Fruit fly (Drosophila melanogaster) whole organism, larva: ENCODE results near the gene Tl.
A peak's percentile ranks its signal among the peaks of the same experiment; 100 is the strongest.

Source experiments
- noc ChIP-seq: fragments of 200-800 bp; sonication (Bioruptor generic); optimal IDR thresholded peaks from 3 replicates; lab custom pipeline; 2019; ENCODE audit warnings: missing biosample characterization, mild to moderate bottlenecking, missing genetic modification characterization, moderate library complexity

Gene Tl

DNA sequence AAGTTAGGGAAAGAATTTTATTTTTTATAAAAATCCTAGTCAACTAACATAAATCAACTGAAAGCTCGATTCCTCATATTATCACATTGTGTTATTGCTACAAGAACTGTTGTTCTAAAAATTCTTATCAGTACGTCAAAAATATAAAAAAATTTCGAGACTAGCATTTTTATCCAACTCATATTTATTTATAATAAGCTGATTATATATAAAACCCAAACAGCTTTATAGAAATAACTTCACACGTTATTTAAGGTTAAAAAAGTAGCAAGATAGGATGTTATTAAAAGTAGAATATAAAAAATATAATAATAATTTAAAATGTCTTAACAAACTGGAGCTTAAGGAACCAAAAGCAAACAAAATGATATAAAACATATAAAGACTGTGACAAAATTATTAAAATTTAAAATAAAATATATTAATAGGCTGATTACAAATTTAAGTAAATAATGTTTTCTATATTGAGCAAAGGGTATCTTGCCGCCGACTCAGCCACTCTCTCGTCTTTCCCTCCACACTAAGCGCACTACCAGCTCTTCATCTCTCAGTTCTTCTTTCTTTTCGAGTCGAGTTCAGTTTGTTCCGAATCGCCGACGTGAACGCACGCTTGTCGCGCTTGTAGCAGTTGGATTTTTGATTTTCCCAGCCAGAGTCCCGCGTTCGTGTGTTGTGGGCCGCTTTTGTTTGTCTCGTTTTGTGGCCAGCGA is at the start of gene Tl:
Gene Tl (plus strand): TSS at position 573 of the 710 bp plus-strand sequence.
- no peak for TF ChIP-seq noc (tag; lab: Kevin White, UChicago)

DNA sequence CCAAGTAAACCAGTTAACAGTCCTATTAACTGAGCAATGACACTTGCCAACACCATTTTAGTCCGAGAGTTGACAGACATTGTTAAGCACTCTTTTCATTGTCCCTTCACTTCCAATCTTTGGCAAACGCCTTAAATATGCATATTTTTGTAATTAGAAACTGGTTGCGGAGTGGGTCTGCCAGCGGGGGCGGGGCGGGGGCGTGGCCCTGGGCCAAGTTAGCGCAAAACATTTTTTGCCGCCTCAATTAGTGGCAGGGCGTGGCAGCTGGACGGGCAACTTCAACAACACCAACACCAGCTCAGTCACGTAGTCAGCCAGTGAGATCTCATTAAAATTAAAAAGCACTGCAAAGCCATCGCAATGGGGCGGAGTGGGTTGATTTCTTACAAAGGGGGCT is 37.1 kb upstream of the Tl start:
- no peak for TF ChIP-seq noc (tag; lab: Kevin White, UChicago)

DNA sequence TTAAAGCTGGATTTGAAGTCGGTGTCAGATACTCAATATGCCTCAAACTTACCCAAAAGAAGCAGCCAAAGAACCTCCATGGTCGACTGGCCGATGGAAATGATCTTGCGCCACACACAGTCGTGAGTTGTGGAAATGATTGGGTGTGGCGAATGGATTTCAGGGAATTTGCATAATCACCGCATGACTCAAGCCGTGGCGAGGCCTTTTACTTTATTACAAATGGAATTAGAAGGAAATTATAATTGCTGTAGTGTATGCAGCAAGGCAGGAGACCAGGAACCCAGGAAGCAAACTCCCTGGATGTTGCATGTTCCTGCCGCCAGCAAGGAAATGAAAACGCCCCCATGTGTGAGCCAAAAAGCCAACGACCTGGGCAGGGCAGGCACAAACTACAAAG is 14.7 kb upstream of the Tl start, which contains the start of gene CG42789:
Gene CG42789 (minus strand): TSS at position 101 of the 400 bp plus-strand sequence.
- TF ChIP-seq noc (tag; lab: Kevin White, UChicago): no peak

DNA sequence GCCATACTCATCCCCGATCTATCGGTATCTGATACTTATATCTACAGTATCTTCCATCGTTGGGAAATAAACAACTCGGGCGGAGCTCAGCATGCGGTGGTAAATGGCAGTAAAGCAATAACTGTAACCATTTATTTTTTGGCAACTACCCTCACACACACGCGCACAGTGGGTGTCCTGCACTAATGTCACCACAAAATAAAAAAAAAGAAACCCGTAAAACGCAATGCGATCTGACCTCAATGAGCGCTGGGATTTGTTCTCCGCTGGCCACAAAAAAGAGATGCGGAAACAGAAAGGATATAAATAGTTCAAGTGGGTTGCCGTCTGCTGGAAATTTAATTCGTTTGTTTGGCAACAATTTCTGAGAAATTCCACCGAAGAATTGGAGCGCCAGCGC is 7.0 kb upstream of the Tl start:
- no peak for TF ChIP-seq noc (tag; lab: Kevin White, UChicago)

DNA sequence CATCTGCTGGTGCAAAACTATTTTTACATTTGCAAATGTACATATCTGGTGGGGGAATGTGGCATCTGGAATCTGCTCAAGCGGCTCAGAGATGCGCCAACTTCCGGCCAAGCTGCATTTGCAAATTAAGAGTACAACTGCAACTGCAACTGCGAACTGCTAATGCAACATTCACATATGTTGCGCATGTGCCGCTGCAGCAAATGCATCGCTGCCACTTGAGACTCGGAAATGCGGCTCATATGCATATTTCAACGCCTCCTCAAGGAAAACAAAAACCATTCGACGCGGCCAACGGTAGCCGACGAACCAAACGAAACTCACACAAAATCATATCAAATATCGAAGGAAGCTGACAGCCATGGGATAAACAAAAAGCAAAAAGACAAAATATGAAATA is 3.5 kb upstream of the Tl start:
- no peak for TF ChIP-seq noc (tag; lab: Kevin White, UChicago)

DNA sequence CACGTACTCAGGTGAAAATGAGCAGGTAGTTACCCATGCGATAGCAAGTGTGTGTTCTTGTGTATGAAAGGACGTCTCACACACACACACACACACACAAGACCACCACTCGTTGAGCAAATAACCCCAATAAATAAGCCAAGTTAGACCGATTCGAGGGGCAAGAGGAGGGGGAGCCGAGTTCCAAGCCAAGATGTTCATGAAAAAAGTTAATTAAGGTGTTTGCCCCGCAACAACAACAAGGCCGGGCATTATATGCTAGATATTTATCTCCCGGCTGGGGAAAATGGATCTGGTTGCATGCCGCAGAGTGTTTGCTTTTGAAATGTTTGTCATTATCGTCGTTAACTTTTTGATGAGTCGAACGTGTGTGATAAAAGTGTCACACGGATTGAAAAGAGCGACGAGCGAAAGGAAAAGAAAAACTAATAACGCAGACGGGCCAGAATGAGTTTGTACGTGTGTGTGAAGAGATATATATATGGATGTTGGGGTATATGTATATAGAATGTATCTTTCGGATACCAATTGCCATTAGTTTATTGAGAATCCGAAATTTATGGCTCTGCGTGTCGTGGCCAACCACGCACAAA is 2.2 kb upstream of the Tl start:
- no peak for TF ChIP-seq noc (tag; lab: Kevin White, UChicago)

DNA sequence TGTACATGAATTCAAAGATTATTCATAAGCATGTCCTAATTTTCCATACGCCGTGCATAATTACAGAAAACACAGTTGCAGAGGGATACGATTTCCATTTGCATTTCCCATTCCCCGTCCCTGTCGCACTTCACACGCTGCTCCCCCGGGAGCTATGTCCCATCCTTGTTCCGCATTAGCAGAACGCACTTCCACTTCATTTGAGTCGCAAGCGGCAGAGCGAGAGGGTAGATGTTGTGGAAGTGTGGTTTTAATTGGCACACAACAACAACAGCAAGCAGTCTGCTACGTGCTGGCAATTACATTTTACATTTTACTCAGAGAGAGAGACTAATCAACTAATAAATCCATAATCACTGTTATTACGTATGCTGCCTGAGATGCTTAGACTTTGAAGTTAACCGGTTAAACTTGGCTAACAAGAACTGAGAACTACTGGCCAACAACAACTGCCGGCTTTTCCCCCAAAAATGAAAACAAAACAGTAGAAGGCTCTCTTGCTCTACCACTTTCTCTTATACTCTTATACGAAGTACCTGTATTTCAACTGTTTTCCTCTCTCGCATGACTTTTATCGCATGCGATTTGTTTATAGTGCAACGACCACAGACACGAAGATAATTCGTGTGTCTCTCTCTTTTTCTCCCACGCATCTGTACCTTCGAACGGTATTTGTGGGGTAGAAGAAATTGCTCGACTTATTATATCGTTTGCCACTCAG is 933 bp upstream of the Tl start:
- no peak for TF ChIP-seq noc (tag; lab: Kevin White, UChicago)

DNA sequence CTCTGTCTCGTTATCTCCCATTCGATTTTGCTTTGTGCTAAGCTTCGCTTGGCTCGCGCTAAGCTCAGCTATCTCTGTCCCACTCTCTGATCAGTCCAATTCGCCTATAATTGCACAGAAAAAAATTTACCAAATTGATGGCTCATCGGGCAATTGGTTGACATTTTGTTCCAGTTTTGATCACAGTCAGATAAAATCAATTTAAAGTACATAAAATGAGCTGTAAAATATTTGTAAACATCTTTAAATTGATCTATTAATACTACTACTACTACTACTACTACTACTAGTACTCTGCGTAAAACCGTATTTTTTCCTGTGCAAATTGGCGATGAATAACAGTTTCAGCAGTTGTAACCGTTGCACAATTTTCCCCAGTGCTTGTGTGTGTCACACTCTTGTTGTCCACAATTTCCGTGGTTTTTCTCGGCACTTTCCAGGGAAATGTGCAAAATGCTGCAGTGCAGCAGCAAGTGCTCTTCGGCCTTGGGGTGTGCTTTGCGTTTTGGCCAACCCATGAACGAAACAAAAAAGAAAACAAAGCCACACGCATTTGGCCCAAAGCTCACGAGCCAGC is 782 bp downstream of the Tl start:
- TF ChIP-seq noc (tag; lab: Kevin White, UChicago): no peak

DNA sequence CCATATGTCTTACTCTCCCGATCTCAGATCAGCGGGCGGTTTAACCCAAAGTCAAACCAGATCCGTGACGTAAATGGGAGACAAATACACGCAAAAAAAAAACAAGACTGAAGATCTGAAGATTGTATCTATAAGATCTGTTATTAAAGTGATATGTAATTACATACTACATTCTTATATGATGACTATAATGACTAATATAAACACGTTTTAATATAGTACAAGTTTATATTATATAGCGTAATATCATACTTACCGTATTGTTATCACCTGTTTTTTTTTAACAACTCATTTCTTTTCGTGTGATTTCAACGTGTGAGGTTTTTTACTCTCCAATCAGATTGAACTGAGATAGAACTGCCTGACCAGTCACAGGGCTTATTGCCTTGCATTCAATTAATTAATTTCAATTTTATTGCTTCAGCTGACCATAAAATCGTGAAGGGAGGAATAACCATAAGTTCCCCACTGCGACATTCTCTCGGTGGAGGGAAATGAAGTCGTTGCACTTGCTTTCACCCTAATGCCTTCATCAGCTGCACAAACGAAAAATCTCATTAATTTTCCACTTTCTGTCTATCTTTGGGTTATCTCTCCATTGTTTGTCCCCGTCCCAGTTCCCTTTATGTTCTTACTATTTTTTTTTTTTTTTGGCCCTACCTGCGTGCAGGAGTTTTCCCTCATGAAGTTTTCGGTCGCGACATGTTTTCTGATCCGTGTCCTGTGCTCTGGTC is 2.8 kb downstream of the Tl start:
- TF ChIP-seq noc (tag; lab: Kevin White, UChicago): peak; percentile 51

DNA sequence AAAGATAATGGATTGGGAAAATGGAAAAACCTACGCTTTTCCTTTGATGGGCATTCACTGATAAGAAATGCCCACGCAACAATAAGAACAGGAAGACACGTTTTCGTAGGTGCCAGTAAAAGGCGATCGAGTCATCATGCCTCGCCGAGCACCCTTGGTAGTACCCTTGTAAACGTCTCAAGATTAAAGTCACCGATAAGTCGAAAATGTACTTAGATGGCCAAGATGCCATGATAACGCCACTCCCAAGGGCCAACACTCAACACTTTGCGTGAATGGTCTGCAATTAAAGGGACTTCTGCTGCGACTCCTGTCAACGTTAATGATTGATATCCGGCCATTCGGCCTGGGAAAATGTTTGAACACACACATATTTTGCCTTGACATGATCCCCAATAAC is 4.3 kb downstream of the Tl start:
- TF ChIP-seq noc (tag; lab: Kevin White, UChicago): no peak

DNA sequence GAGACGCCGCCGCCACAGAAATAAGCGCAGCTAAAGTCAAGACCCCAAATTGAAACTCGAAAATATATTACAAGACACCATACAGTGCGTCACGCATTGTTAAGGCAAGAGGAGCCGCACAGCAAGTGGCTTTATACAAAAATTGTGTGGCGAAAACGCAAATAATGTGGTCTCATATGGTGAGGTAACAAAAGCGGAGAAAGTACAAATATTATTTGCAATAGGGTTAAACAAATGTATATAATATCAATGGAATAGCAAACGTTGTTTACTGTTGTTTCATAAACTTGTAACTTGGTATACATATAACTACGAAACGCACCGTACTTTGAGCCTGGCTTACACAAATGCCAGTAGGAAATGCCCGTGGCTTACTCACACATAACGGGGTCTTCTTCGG is 6.0 kb downstream of the Tl start:
- TF ChIP-seq noc (tag; lab: Kevin White, UChicago): no peak

DNA sequence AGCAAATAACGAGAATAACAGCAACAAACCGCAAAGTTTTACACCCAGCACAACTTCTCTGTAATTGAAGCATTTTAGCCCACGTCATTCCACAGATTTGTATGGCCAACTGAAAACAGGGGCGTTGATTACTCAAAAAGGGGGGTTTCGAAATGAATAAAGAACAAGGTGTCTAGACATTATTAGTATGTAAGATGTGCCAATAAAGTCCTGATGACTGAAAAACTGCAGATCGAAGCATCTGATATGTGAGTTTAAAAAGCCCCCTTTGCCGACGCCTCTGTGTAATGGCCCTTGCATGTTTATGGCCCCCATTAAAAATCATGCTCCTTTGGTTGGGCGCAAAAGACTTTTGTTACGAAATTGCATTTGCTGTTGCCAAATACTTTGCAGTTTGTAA is 22.3 kb downstream of the Tl start:
- TF ChIP-seq noc (tag; lab: Kevin White, UChicago): no peak

DNA sequence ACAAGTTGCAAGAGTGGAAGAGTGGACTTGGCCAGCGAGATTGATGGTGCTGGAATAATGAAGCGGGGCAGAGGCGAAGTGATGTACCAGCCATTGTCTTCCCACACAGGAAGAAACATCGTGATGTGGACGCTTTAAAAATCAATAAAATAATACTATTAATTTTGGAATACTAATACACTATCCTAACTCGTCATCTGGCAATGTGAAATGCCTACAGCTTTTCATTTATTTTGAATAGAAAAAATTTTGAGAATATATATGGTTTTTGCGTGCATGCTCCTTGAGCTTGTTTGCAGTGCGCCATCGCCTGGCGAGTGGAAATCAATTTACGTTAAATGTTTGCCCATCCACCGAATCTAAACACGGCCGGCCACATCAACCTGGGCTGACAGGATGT is 33.0 kb downstream of the Tl start:
- TF ChIP-seq noc (tag; lab: Kevin White, UChicago): no peak

DNA sequence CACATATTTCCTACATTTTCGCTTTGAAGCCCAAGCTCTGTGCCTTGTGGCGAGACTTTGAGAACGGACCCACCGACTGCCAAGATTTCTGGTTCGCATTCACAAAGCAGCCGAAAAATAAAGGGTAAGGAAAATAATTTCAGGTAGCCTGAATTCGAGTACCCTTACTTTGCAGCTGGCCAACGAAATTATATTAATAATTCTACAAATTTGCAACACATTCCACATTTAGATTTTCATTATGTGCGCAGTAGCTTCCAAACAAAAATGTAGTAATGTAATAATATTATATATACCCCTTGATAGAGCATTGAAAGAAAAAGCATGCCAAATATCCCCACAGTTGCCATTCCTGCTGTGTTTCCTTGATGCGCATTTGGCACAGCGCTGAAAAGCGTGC is 47.6 kb downstream of the Tl start:
- no peak for TF ChIP-seq noc (tag; lab: Kevin White, UChicago)

DNA sequence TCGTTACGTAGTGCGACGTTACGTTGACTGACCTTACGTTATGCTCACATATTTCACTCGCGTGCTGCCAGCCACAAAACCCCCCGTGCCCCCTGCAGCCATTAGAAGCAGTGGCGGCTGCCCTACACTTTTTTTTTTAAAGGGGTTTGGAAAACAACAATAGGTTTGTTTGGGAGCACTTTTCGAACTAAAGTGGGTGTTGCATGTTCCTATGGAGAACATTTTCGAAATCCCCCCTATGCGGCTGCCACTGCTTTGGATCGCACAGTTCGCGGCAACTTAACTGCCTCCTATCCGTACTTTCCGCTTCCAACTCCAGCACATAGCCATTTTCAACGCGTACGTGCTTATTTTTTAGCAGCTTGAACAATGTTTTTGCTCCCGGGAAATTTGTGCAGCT is 54.9 kb downstream of the Tl start:
- no peak for TF ChIP-seq noc (tag; lab: Kevin White, UChicago)

DNA sequence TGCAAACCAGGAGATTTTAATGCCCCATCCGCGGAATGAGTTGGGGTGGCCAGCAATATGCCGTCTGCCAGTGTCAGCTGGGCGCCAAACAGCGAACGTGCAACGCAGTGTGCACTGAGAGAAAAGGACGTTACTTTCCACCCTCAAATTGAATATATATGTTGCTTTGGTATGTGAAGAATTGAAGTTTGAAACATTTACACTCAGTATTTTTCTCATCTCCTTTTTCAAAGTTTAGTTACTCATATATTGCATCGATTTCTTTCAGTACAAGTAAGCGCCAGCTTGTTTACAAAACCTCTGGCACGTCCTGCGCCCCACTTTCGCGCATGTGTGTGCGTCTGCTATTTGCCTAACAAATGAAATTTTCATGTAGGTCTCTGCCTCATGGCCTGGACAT is 60.4 kb downstream of the Tl start:
- no peak for TF ChIP-seq noc (tag; lab: Kevin White, UChicago)
